Fruit fly (Drosophila melanogaster) whole organism, embryonic: ENCODE data around the gene Nle.

ENCODE experiments used
- Ada2b ChIP-seq: fragments of 200-800 bp; sonication (Bioruptor generic); IDR thresholded peaks from 2 replicates; pipeline ENCODE4 v1.3.6; 2022; ENCODE audit warnings: missing biosample characterization, missing genetic modification characterization
- Atf6 ChIP-seq: fragments of 200-800 bp; sonication (Bioruptor generic); IDR thresholded peaks from 2 replicates; pipeline ENCODE4 v1.3.6; 2022; ENCODE audit warnings: missing biosample characterization, missing genetic modification characterization
- Awh ChIP-seq: fragments of 200-800 bp; sonication (Bioruptor generic); IDR thresholded peaks from 2 replicates; pipeline ENCODE4, ENCODE4 v1.3.6; 2022; ENCODE audit warnings: missing biosample characterization, missing genetic modification characterization
- Bteb2 ChIP-seq: fragments of 200-800 bp; sonication (Bioruptor generic); optimal IDR thresholded peaks from 2 replicates; lab custom pipeline; 2016; ENCODE audit warnings: missing biosample characterization, missing genetic modification characterization
- CG10209 ChIP-seq: fragments of 200-800 bp; sonication (Bioruptor generic); optimal IDR thresholded peaks from 3 replicates; lab custom pipeline; 2017; ENCODE audit warnings: missing biosample characterization, mild to moderate bottlenecking, missing genetic modification characterization, missing genetic modification reagents
- CG14441 ChIP-seq: fragments of 200-800 bp; sonication (Bioruptor generic); IDR thresholded peaks from 2 replicates; pipeline ENCODE4 v1.3.6; 2022; ENCODE audit warnings: missing biosample characterization, missing genetic modification characterization
- CG14667 ChIP-seq: fragments of 200-800 bp; sonication (Bioruptor generic); IDR thresholded peaks from 2 replicates; pipeline ENCODE4 v1.3.6; 2022; ENCODE audit warnings: missing biosample characterization, missing genetic modification characterization
- CG1602 ChIP-seq: fragments of 200-800 bp; sonication (Bioruptor generic); optimal IDR thresholded peaks from 3 replicates; lab custom pipeline; 2016; ENCODE audit warnings: missing biosample characterization, missing genetic modification characterization
- CG16815 ChIP-seq: fragments of 200-800 bp; sonication (Bioruptor generic); optimal IDR thresholded peaks from 3 replicates; lab custom pipeline; 2017; ENCODE audit warnings: missing biosample characterization, mild to moderate bottlenecking, missing genetic modification characterization
- CG17359 ChIP-seq: fragments of 200-800 bp; sonication (Bioruptor generic); optimal IDR thresholded peaks from 3 replicates; lab custom pipeline; 2018; ENCODE audit warnings: missing biosample characterization, mild to moderate bottlenecking, missing genetic modification characterization, moderate library complexity
- CG18619 ChIP-seq: fragments of 200-800 bp; sonication (Bioruptor generic); optimal IDR thresholded peaks from 3 replicates; lab custom pipeline; 2017; ENCODE audit warnings: missing biosample characterization, mild to moderate bottlenecking, missing genetic modification characterization
- CG2116 ChIP-seq: fragments of 200-800 bp; sonication (Bioruptor generic); optimal IDR thresholded peaks from 3 replicates; lab custom pipeline; 2018; ENCODE audit warnings: missing biosample characterization, mild to moderate bottlenecking, missing genetic modification characterization
- CG2199 ChIP-seq: fragments of 200-800 bp; sonication (Bioruptor generic); IDR thresholded peaks from 3 replicates; pipeline ENCODE4 v1.3.6; 2022; ENCODE audit warnings: missing biosample characterization, missing genetic modification characterization
- CG2889 ChIP-seq: fragments of 200-800 bp; sonication (Bioruptor generic); IDR thresholded peaks from 3 replicates; pipeline ENCODE4 v1.3.6; 2022; ENCODE audit warnings: missing biosample characterization, missing genetic modification characterization
- CG3407 ChIP-seq: fragments of 200-800 bp; sonication (Bioruptor generic); optimal IDR thresholded peaks from 2 replicates; lab custom pipeline; 2018; ENCODE audit warnings: missing biosample characterization, mild to moderate bottlenecking, missing genetic modification characterization
- CG4360 ChIP-seq: fragments of 200-800 bp; sonication (Bioruptor generic); IDR thresholded peaks from 2 replicates; pipeline ENCODE4 v1.3.6; 2022; ENCODE audit warnings: missing biosample characterization, missing genetic modification characterization
- CG43689 ChIP-seq: fragments of 200-800 bp; sonication (Bioruptor generic); IDR thresholded peaks from 2 replicates; pipeline ENCODE4 v1.3.6; 2022; ENCODE audit warnings: missing biosample characterization, missing genetic modification characterization
- CG4820 ChIP-seq: fragments of 200-800 bp; sonication (Bioruptor generic); optimal IDR thresholded peaks from 3 replicates; lab custom pipeline; 2016; ENCODE audit warnings: missing biosample characterization, missing genetic modification characterization
- CG4854 ChIP-seq: fragments of 200-800 bp; sonication (Bioruptor generic); optimal IDR thresholded peaks from 2 replicates; lab custom pipeline; 2016; ENCODE audit warnings: missing biosample characterization, missing genetic modification characterization, inconsistent platforms
- CG6175 ChIP-seq: fragments of 200-800 bp; sonication (Bioruptor generic); IDR thresholded peaks from 3 replicates; pipeline ENCODE4 v1.3.6; 2022; ENCODE audit warnings: missing biosample characterization, missing genetic modification characterization
- CG6254 ChIP-seq: fragments of 200-800 bp; sonication (Bioruptor generic); optimal IDR thresholded peaks from 3 replicates; lab custom pipeline; 2017; ENCODE audit warnings: mild to moderate bottlenecking, missing biosample characterization, missing genetic modification reagents, missing genetic modification characterization
- CG7786 ChIP-seq: fragments of 200-800 bp; sonication (Bioruptor generic); optimal IDR thresholded peaks from 2 replicates; lab custom pipeline; 2016; ENCODE audit warnings: missing biosample characterization, missing genetic modification characterization
- CG8281 ChIP-seq: fragments of 200-800 bp; sonication (Bioruptor generic); optimal IDR thresholded peaks from 2 replicates; lab custom pipeline; 2018; ENCODE audit warnings: missing biosample characterization, mild to moderate bottlenecking, missing genetic modification characterization, moderate library complexity
- CG8944 ChIP-seq: fragments of 200-800 bp; sonication (Bioruptor generic); optimal IDR thresholded peaks from 3 replicates; lab custom pipeline; 2016; ENCODE audit warnings: missing biosample characterization, missing genetic modification characterization
- CG9797 ChIP-seq: fragments of 200-800 bp; sonication (Bioruptor generic); optimal IDR thresholded peaks from 3 replicates; lab custom pipeline; 2018; ENCODE audit warnings: missing biosample characterization, mild to moderate bottlenecking, missing genetic modification characterization
- D19A ChIP-seq: fragments of 200-800 bp; optimal IDR thresholded peaks from 3 replicates; lab custom pipeline; 2019; ENCODE audit warnings: missing biosample characterization, mild to moderate bottlenecking, missing genetic modification characterization, moderate library complexity
- Drgx ChIP-seq: fragments of 200-800 bp; sonication (Bioruptor generic); IDR thresholded peaks from 2 replicates; pipeline ENCODE4 v1.3.6; 2022; ENCODE audit warnings: missing biosample characterization, missing genetic modification characterization
- Hmr ChIP-seq: fragments of 200-800 bp; sonication (Bioruptor generic); optimal IDR thresholded peaks from 3 replicates; lab custom pipeline; 2017; ENCODE audit warnings: mild to moderate bottlenecking, missing biosample characterization, missing genetic modification reagents, missing genetic modification characterization
- Kr ChIP-seq: fragments of 200-800 bp; sonication (Bioruptor generic); optimal IDR thresholded peaks from 2 replicates; lab custom pipeline; 2017; ENCODE audit warnings: missing biosample characterization, mild to moderate bottlenecking, missing genetic modification characterization
- MBD-R2 ChIP-seq: fragments of 200-800 bp; sonication (Bioruptor generic); IDR thresholded peaks from 2 replicates; pipeline ENCODE4 v1.3.6; 2022; ENCODE audit warnings: missing biosample characterization, missing genetic modification characterization
- MTF-1 ChIP-seq: fragments of 200-800 bp; sonication (Bioruptor generic); optimal IDR thresholded peaks from 2 replicates; lab custom pipeline; 2018; ENCODE audit warnings: missing biosample characterization, mild to moderate bottlenecking, missing genetic modification characterization, borderline replicate concordance
- Nf-YA ChIP-seq: fragments of 200-800 bp; sonication (Bioruptor generic); IDR thresholded peaks from 2 replicates; pipeline ENCODE4 v1.3.6; 2022; ENCODE audit warnings: missing biosample characterization, missing genetic modification characterization
- Nf-YB ChIP-seq: fragments of 200-800 bp; sonication (Bioruptor generic); optimal IDR thresholded peaks from 3 replicates; lab custom pipeline; 2019; ENCODE audit warnings: missing biosample characterization, mild to moderate bottlenecking, missing genetic modification characterization, moderate library complexity
- PHDP ChIP-seq: fragments of 200-800 bp; sonication (Bioruptor generic); optimal IDR thresholded peaks from 3 replicates; lab custom pipeline; 2018; ENCODE audit warnings: missing biosample characterization, mild to moderate bottlenecking, missing genetic modification characterization, moderate library complexity
- Stat92E ChIP-seq, 3 experiments: fragments of >200 bp in 2 of 3; fragments of 200-800 bp in 1 of 3; sonication (Bioruptor generic) in 1 of 3; optimal IDR thresholded peaks; 2 replicates each; lab custom pipeline; 2017 to 2019; ENCODE audit warnings: missing biosample characterization in 3 of 3, missing genetic modification characterization in 3 of 3, mild to moderate bottlenecking in 1 of 3, moderate library complexity in 1 of 3
- Usf ChIP-seq: fragments of 200-800 bp; sonication (Bioruptor generic); optimal IDR thresholded peaks from 2 replicates; lab custom pipeline; 2017; ENCODE audit warnings: missing genotype, missing biosample characterization, missing genetic modification characterization
- ap ChIP-seq: fragments of 200-800 bp; sonication (Bioruptor generic); IDR thresholded peaks from 2 replicates; pipeline ENCODE4 v1.3.6; 2022; ENCODE audit warnings: missing biosample characterization, missing genetic modification characterization
- ato ChIP-seq: fragments of 200-800 bp; sonication (Bioruptor generic); IDR thresholded peaks from 2 replicates; pipeline ENCODE4 v1.3.6; 2022; ENCODE audit warnings: missing biosample characterization, missing genetic modification characterization; ENCODE audit not compliant: partially characterized antibody
- cg ChIP-seq: fragments of 200-800 bp; sonication (Bioruptor generic); optimal IDR thresholded peaks from 3 replicates; lab custom pipeline; 2019; ENCODE audit warnings: missing biosample characterization, mild to moderate bottlenecking, missing genetic modification characterization, moderate library complexity
- chn ChIP-seq: fragments of 200-800 bp; sonication (Bioruptor generic); optimal IDR thresholded peaks from 2 replicates; lab custom pipeline; 2016; ENCODE audit warnings: missing biosample characterization, missing genetic modification characterization
- danr ChIP-seq: fragments of 200-800 bp; sonication (Bioruptor generic); IDR thresholded peaks from 2 replicates; pipeline ENCODE4 v1.3.6; 2022; ENCODE audit warnings: missing biosample characterization, missing genetic modification characterization
- dimm ChIP-seq: fragments of 200-800 bp; sonication (Bioruptor generic); IDR thresholded peaks from 2 replicates; pipeline ENCODE4 v1.3.6; 2022; ENCODE audit warnings: missing biosample characterization, missing genetic modification characterization
- dysf ChIP-seq: fragments of 200-800 bp; sonication (Bioruptor generic); IDR thresholded peaks from 3 replicates; pipeline ENCODE4 v1.3.6; 2022; ENCODE audit warnings: missing biosample characterization, missing genetic modification characterization
- eyg ChIP-seq: fragments of 200-800 bp; sonication (Bioruptor generic); optimal IDR thresholded peaks from 3 replicates; lab custom pipeline; 2016; ENCODE audit warnings: missing biosample characterization, missing genetic modification characterization
- gce ChIP-seq: fragments of 200-800 bp; sonication (Bioruptor generic); IDR thresholded peaks from 3 replicates; pipeline ENCODE4 v1.3.6; 2022; ENCODE audit warnings: missing biosample characterization, missing genetic modification characterization
- grn ChIP-seq: fragments of 200-800 bp; sonication (Bioruptor generic); optimal IDR thresholded peaks from 3 replicates; lab custom pipeline; 2017; ENCODE audit warnings: missing biosample characterization, missing genetic modification characterization
- kni ChIP-seq: fragments of 200-800 bp; sonication (Bioruptor generic); optimal IDR thresholded peaks from 3 replicates; lab custom pipeline; 2017; ENCODE audit warnings: mild to moderate bottlenecking, missing biosample characterization, missing genetic modification reagents, missing genetic modification characterization
- lov ChIP-seq, 2 experiments: fragments of 200-800 bp in 1 of 2; fragments of >200 bp in 1 of 2; sonication (Bioruptor generic) in 1 of 2; IDR thresholded peaks in 1 of 2; optimal IDR thresholded peaks in 1 of 2; 2 replicates in 1 of 2; 3 replicates in 1 of 2; pipeline versions ENCODE4 v1.3.6 to Lab custom; 2017 to 2022; ENCODE audit warnings: missing biosample characterization in 1 of 2, missing genetic modification characterization in 1 of 2
- sima ChIP-seq: fragments of 200-800 bp; sonication (Bioruptor generic); optimal IDR thresholded peaks from 2 replicates; lab custom pipeline; 2016; ENCODE audit warnings: missing biosample characterization, missing genetic modification characterization
- so ChIP-seq: fragments of 200-800 bp; sonication (Bioruptor generic); IDR thresholded peaks from 3 replicates; pipeline ENCODE4 v1.3.6; 2022; ENCODE audit warnings: missing biosample characterization, missing genetic modification characterization

Nle gene

DNA sequence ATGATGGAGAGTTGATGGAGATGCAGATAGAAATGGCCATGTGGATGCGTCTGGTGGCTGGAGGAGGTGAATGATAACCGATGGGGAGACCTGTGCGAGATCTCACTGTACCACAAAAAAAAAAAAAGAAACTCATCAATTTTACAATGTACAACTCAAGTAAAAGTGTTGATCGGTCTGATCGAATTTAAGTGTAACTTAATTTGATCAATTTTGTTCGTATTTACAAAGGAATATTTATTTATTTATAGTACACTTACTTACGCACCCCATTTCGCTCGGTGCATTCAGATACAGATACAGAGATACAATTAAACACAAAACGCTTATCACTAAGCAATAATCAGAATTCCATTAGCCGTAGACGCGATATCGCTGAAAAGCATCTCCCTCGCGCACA lies 45.2 kb downstream of the Nle start (continued):
- TF ChIP-seq CG14441 (peak; percentile 54; the same call in 1 of the 2 replicates), danr (GFP tag; lab: Robert Waterston, UW) (0 out of 2 replicates have a peak, but pooled peaks have one; percentile 20), kni (GFP tag; lab: Kevin White, UChicago) (no peak), sima (no peak), CG17359 (tag; lab: Kevin White, UChicago) (peak; percentile 27), D19A (tag; lab: Kevin White, UChicago) (peak; percentile 28), Ada2b (GFP tag; lab: Robert Waterston, UW) (no peak), CG8944 (GFP tag; lab: Kevin White, UChicago) (peak; percentile 4), CG8281 (tag; lab: Kevin White, UChicago) (no peak), Usf (peak; percentile 30), grn (GFP tag; lab: Kevin White, UChicago) (no peak), Hmr (GFP tag; lab: Kevin White, UChicago) (no peak), CG16815 (GFP tag; lab: Kevin White, UChicago) (peak; percentile 29), Atf6 (GFP tag; lab: Robert Waterston, UW) (no peak), CG18619 (GFP tag; lab: Kevin White, UChicago) (no peak), MTF-1 (peak; percentile 36), lov (optimal IDR thresholded peaks at IDR 0.05; lab: Kevin White, UChicago) (no peak), lov (GFP tag; IDR thresholded peaks at IDR 0.05; lab: Robert Waterston, UW) (no peak), CG3407 (peak; percentile 35), ato (GFP tag; lab: Robert Waterston, UW) (no peak), Bteb2 (GFP tag; lab: Kevin White, UChicago) (peak; percentile 35), CG4854 (GFP tag; lab: Kevin White, UChicago) (no peak), Awh (GFP tag; lab: Robert Waterston, UW) (peak; percentile 73), dimm (GFP tag; lab: Robert Waterston, UW) (no peak), Nf-YA (peak; percentile 34; the same call in 1 of the 2 replicates), so (GFP tag; lab: Robert Waterston, UW) (no peak; the same call in 2 of the 3 replicates), ap (peak; percentile 48; the same call in 1 of the 2 replicates), CG2889 (no peak), dysf (GFP tag; lab: Robert Waterston, UW) (peak; percentile 40; the same call in 1 of the 3 replicates), CG10209 (GFP tag; lab: Kevin White, UChicago) (peak; percentile 62), PHDP (tag; lab: Kevin White, UChicago) (peak; percentile 50), Drgx (GFP tag; lab: Robert Waterston, UW) (peak; percentile 34; the same call in 1 of the 2 replicates), CG2199 (GFP tag; lab: Robert Waterston, UW) (no peak), Kr (no peak), CG2116 (GFP tag; lab: Kevin White, UChicago) (peak; percentile 2), Nf-YB (GFP tag; lab: Kevin White, UChicago) (no peak), Stat92E (GFP tag; optimal IDR thresholded peaks at IDR 0.05; lab: Kevin White, UChicago) (no peak), CG14667 (peak; percentile 16; the same call in 1 of the 2 replicates), CG4360 (GFP tag; lab: Robert Waterston, UW) (no peak; the same call in none of the 2 replicates), CG1602 (GFP tag; lab: Kevin White, UChicago) (peak; percentile 44), gce (GFP tag; lab: Robert Waterston, UW) (no peak; the same call in 2 of the 3 replicates), chn (GFP tag; lab: Kevin White, UChicago) (no peak), CG4820 (peak; percentile 60), CG6175 (no peak), CG43689 (GFP tag; lab: Robert Waterston, UW) (no peak), CG6254 (GFP tag; lab: Kevin White, UChicago) (peak; percentile 33), eyg (GFP tag; lab: Kevin White, UChicago) (no peak), cg (GFP tag; lab: Kevin White, UChicago) (no peak), CG7786 (GFP tag; lab: Kevin White, UChicago) (no peak), MBD-R2 (GFP tag; lab: Robert Waterston, UW) (no peak), CG9797 (no peak)
